Fruit fly (Drosophila melanogaster) whole organism, adult: Measurements from ENCODE around the gene fit.

ENCODE experiments used
- CG11617 ChIP-seq: fragments of 200-800 bp; sonication (Bioruptor generic); optimal IDR thresholded peaks from 2 replicates; lab custom pipeline; 2017; ENCODE audit warnings: mild to moderate bottlenecking, missing biosample characterization, missing genetic modification reagents, missing genetic modification characterization
- CG12768 ChIP-seq: fragments of 200-800 bp; sonication (Bioruptor generic); optimal IDR thresholded peaks from 2 replicates; lab custom pipeline; 2017; ENCODE audit warnings: missing biosample characterization, missing genetic modification characterization, mild to moderate bottlenecking, moderate library complexity, missing genetic modification reagents
- CG14711 ChIP-seq: fragments of 200-800 bp; sonication (Bioruptor generic); optimal IDR thresholded peaks from 2 replicates; lab custom pipeline; 2018; ENCODE audit warnings: missing biosample characterization, mild to moderate bottlenecking, missing genetic modification characterization, moderate library complexity
- CG1620 ChIP-seq: fragments of 200-800 bp; sonication (Bioruptor generic); optimal IDR thresholded peaks from 2 replicates; lab custom pipeline; 2016; ENCODE audit warnings: missing biosample characterization, missing genetic modification characterization
- CG33017 ChIP-seq: fragments of 200-800 bp; sonication (Bioruptor generic); optimal IDR thresholded peaks from 2 replicates; lab custom pipeline; 2018; ENCODE audit warnings: missing biosample characterization, mild to moderate bottlenecking, missing genetic modification characterization, moderate library complexity
- CG5204 ChIP-seq: fragments of 200-800 bp; sonication (Bioruptor generic); optimal IDR thresholded peaks from 2 replicates; lab custom pipeline; 2016; ENCODE audit warnings: missing biosample characterization, missing genetic modification characterization
- CG7045 ChIP-seq: fragments of 200-800 bp; sonication (Bioruptor generic); optimal IDR thresholded peaks from 2 replicates; lab custom pipeline; 2017; ENCODE audit warnings: missing biosample characterization, mild to moderate bottlenecking, missing genetic modification characterization
- CG7101 ChIP-seq: fragments of 200-800 bp; sonication (Bioruptor generic); optimal IDR thresholded peaks from 2 replicates; lab custom pipeline; 2018; ENCODE audit warnings: missing biosample characterization, mild to moderate bottlenecking, missing genetic modification characterization, moderate library complexity
- Clk ChIP-seq: fragments of 200-800 bp; sonication (Bioruptor generic); optimal IDR thresholded peaks from 2 replicates; lab custom pipeline; 2017; ENCODE audit warnings: missing biosample characterization, missing genetic modification characterization
- Crg-1 ChIP-seq: fragments of 200-800 bp; sonication (Bioruptor generic); optimal IDR thresholded peaks from 2 replicates; lab custom pipeline; 2016; ENCODE audit warnings: missing biosample characterization, missing genetic modification characterization
- Hr96 ChIP-seq: fragments of 200-800 bp; sonication (Bioruptor generic); optimal IDR thresholded peaks from 2 replicates; lab custom pipeline; 2016; ENCODE audit warnings: missing biosample characterization, missing genetic modification characterization
- Mnt ChIP-seq: fragments of 200-800 bp; sonication (Bioruptor generic); optimal IDR thresholded peaks from 2 replicates; lab custom pipeline; 2016; ENCODE audit warnings: missing biosample characterization, mild to moderate bottlenecking, missing genetic modification characterization
- bab1 ChIP-seq: fragments of 200-800 bp; sonication (Bioruptor generic); optimal IDR thresholded peaks from 3 replicates; lab custom pipeline; 2019; ENCODE audit warnings: missing biosample characterization, mild to moderate bottlenecking, missing genetic modification characterization, moderate library complexity
- cic ChIP-seq: fragments of 200-800 bp; sonication (Bioruptor generic); optimal IDR thresholded peaks from 2 replicates; lab custom pipeline; 2017; ENCODE audit warnings: missing biosample characterization, mild to moderate bottlenecking, missing genetic modification characterization, moderate library complexity
- cnc ChIP-seq, 2 experiments: fragments of >200 bp; optimal IDR thresholded peaks; 2 replicates each; lab custom pipeline; 2017
- kay ChIP-seq: fragments of 200-800 bp; sonication (Bioruptor generic); peaks from one replicate; lab custom pipeline; 2016; ENCODE audit warnings: missing biosample characterization, missing genetic modification characterization, borderline replicate concordance
- ovo ChIP-seq: fragments of 200-800 bp; sonication (Bioruptor generic); optimal IDR thresholded peaks from 2 replicates; lab custom pipeline; 2016; ENCODE audit warnings: missing biosample characterization, missing genetic modification characterization
- pad ChIP-seq: fragments of 200-800 bp; sonication (Bioruptor generic); optimal IDR thresholded peaks from 3 replicates; lab custom pipeline; 2017; ENCODE audit warnings: missing biosample characterization, missing genetic modification characterization, mild to moderate bottlenecking, moderate library complexity, missing genetic modification reagents
- tj ChIP-seq: fragments of 200-800 bp; sonication (Bioruptor generic); optimal IDR thresholded peaks from 3 replicates; lab custom pipeline; 2017; ENCODE audit warnings: missing biosample characterization, mild to moderate bottlenecking, missing genetic modification characterization, moderate library complexity
- toe ChIP-seq: fragments of 200-800 bp; sonication (Bioruptor generic); optimal IDR thresholded peaks from 2 replicates; lab custom pipeline; 2016; ENCODE audit warnings: missing biosample characterization, missing genetic modification characterization

The fit gene

DNA sequence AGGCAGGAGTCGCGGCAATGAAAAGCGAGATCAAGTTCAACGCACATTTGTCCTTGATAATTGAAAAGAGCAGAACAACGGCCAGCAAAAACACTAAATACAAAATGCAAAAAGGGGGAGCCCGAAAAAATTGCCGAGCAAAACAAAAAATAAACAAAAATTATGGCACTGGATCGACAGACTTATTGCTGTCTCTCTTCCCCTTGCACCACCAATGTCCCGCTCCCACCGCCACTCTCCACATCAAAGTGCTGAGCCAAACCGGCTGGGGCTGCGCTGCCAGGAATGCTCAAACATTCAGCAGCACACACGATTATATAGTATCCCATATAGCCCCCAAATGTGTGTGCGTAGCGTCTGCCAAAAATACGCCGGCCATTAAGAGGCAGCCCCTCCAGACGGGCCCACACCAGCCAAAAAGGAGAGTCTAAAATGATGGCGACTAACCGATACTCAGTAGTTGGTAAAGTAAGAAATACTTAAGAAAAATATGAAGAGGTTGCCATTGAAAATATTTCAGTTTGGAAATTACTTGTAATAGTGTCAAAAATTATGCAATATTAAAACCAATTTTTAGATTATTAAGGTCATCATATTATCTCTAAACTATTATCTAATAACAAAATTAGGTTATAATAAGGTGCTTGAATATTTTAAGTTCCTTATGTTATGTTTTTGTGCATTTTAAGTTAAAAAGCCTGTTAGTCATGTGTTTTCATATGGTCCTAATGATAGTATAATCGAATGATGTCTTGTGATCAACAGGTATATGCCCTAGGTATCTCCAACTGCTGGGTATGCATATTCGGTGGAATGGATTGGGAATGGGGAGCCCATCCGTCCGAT, 37.3 kb upstream of the fit start:
- TF ChIP-seq CG14711 (tag; lab: Kevin White, UChicago): no peak
- TF ChIP-seq CG7101 (tag; lab: Kevin White, UChicago): no peak
- no peak for TF ChIP-seq cic (GFP tag; lab: Kevin White, UChicago)
- no peak for TF ChIP-seq Mnt (GFP tag; lab: Kevin White, UChicago)
- TF ChIP-seq CG12768 (GFP tag; lab: Kevin White, UChicago): no peak
- TF ChIP-seq ovo (GFP tag; lab: Kevin White, UChicago): no peak
- no peak for TF ChIP-seq CG33017 (tag; lab: Kevin White, UChicago)
- no peak for TF ChIP-seq cnc (optimal IDR thresholded peaks at IDR 0.05; lab: Kevin White, UChicago)
- no peak for TF ChIP-seq CG7045
- TF ChIP-seq CG5204 (GFP tag; lab: Kevin White, UChicago): no peak
- TF ChIP-seq kay (GFP tag; lab: Kevin White, UChicago): no peak
- no peak for TF ChIP-seq Hr96 (GFP tag; lab: Kevin White, UChicago)
- TF ChIP-seq tj (GFP tag; lab: Kevin White, UChicago): no peak
- no peak for TF ChIP-seq CG1620
- no peak for TF ChIP-seq pad (GFP tag; lab: Kevin White, UChicago)
- TF ChIP-seq CG11617 (GFP tag; lab: Kevin White, UChicago): no peak

DNA sequence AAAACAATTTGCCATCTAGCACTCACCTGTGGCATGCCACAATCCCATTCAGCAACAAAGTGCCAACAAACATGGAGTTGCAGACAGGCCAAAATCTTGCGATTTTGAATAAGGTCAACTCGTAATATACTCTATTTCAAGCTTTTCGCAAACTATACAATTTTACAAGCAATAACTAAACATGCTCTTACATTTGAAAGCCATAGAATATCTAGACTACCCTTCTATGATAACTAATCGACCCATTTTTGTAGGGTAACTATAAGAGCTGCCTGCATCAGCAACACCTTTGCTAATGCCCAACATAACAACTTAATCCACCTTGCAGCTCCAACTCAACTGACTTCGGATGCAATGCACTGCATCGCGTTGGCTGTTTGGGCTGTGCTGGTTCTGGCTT, 36.2 kb upstream of the fit start:
- TF ChIP-seq Crg-1 (GFP tag; lab: Kevin White, UChicago): no peak
- no peak for TF ChIP-seq pad (GFP tag; lab: Kevin White, UChicago)
- no peak for TF ChIP-seq CG7101 (tag; lab: Kevin White, UChicago)
- TF ChIP-seq cnc (optimal IDR thresholded peaks at IDR 0.05; lab: Kevin White, UChicago): no peak
- no peak for TF ChIP-seq CG7045
- TF ChIP-seq Clk (GFP tag; lab: Kevin White, UChicago): no peak

DNA sequence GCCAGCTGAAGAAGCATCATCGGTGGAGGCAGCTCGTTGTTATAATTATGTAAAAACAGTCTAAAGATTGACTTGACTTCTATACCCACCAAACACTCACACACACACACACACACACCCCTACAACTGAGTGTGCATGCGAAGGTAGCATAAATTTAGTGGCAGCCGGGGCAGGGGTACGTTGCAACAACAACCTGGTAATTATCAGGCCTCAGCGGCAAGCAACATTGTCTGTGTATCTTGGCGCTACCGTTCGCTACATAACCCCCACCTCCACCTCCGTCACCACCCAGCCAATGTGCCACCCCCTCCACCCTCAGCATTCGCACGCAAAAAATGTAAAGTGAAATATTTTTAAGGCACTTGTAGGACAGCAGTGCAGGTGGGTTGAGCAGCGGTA, 32.7 kb upstream of the fit start:
- TF ChIP-seq Crg-1 (GFP tag; lab: Kevin White, UChicago): no peak
- no peak for TF ChIP-seq tj (GFP tag; lab: Kevin White, UChicago)
- TF ChIP-seq pad (GFP tag; lab: Kevin White, UChicago): no peak
- TF ChIP-seq cnc (optimal IDR thresholded peaks at IDR 0.05; lab: Kevin White, UChicago): no peak
- TF ChIP-seq toe (GFP tag; lab: Kevin White, UChicago): no peak
- no peak for TF ChIP-seq CG11617 (GFP tag; lab: Kevin White, UChicago)
- TF ChIP-seq CG33017 (tag; lab: Kevin White, UChicago): no peak
- no peak for TF ChIP-seq CG7101 (tag; lab: Kevin White, UChicago)
- TF ChIP-seq CG1620: no peak
- no peak for TF ChIP-seq CG14711 (tag; lab: Kevin White, UChicago)
- no peak for TF ChIP-seq CG5204 (GFP tag; lab: Kevin White, UChicago)
- TF ChIP-seq cic (GFP tag; lab: Kevin White, UChicago): no peak

DNA sequence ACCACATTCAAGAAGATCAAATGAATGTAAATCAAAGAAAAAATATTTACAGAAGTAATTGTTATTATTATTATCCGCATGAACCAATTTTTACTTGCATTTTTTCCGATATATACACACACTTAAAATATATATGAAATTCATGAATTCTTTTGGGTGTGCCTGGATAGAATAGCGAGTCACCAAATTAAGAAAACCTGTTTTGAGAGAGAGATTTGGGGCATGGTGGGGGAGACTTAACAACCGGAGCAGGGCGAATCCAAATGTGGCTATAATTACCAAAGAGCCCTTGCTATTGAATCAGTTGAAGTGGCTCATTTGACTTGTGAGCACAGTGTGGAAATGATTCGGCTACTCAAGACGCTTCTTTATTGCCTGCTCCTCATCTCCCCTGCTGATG, 29.2 kb upstream of the fit start, which contains the start of gene Qsox2:
Gene Qsox2, plus strand, starts transcription at position 301 of the 400 bp plus-strand sequence.
- no peak for TF ChIP-seq toe (GFP tag; lab: Kevin White, UChicago)
- no peak for TF ChIP-seq kay (GFP tag; lab: Kevin White, UChicago)
- TF ChIP-seq CG7045: no peak
- TF ChIP-seq Mnt (GFP tag; lab: Kevin White, UChicago): no peak
- TF ChIP-seq CG14711 (tag; lab: Kevin White, UChicago): no peak
- no peak for TF ChIP-seq tj (GFP tag; lab: Kevin White, UChicago)
- TF ChIP-seq cic (GFP tag; lab: Kevin White, UChicago): no peak
- no peak for TF ChIP-seq CG33017 (tag; lab: Kevin White, UChicago)
- no peak for TF ChIP-seq ovo (GFP tag; lab: Kevin White, UChicago)
- TF ChIP-seq pad (GFP tag; lab: Kevin White, UChicago): no peak
- no peak for TF ChIP-seq cnc (optimal IDR thresholded peaks at IDR 0.05; lab: Kevin White, UChicago)
- TF ChIP-seq Clk (GFP tag; lab: Kevin White, UChicago): no peak
- no peak for TF ChIP-seq bab1
- TF ChIP-seq Crg-1 (GFP tag; lab: Kevin White, UChicago): no peak

DNA sequence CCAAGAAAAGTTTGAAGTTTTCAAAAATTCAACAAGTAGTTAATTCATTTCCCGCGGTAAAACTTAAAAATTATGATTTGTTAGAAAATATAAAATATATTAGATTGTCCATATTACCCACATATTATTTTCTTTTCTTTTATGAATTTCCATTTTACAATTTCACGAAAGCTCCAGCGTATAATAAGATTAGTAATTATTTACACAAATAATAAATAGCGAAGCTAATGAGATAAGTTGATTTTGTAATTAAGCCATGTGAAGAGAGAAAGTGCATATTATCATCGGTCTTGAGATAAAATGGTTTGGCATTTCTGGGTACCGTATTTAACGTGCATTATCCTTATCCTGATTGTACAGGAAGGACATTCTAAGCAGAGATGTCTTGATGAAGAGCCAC, 27.3 kb upstream of the fit start, which contains the start of gene Qsox3:
Gene Qsox3, plus strand, starts transcription at position 301 of the 400 bp plus-strand sequence.
- no peak for TF ChIP-seq cnc (optimal IDR thresholded peaks at IDR 0.05; lab: Kevin White, UChicago)
- TF ChIP-seq CG7045: no peak
- TF ChIP-seq Crg-1 (GFP tag; lab: Kevin White, UChicago): no peak

DNA sequence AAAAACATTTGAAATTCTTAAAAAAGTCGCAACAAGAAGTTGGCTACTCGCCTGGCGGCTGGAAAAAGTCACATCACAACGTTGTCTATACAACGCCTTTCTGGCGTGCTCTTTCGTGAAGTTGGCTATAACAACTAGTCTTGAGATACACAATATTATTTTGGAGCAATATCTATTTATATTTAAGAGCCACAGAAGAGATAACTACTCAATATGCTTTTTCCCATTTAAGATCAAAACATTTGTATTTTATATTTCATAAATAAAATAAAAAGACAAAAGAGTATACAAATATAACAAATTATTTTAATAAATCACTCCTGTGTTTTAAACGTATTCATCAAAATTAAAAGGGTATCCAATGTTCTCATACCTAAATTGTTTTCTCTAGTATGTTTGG, 22.6 kb upstream of the fit start:
- TF ChIP-seq cic (GFP tag; lab: Kevin White, UChicago) (no peak), CG33017 (tag; lab: Kevin White, UChicago) (no peak), Crg-1 (GFP tag; lab: Kevin White, UChicago) (no peak), CG7045 (no peak), CG5204 (GFP tag; lab: Kevin White, UChicago) (no peak), pad (GFP tag; lab: Kevin White, UChicago) (no peak), ovo (GFP tag; lab: Kevin White, UChicago) (no peak), kay (GFP tag; lab: Kevin White, UChicago) (no peak), tj (GFP tag; lab: Kevin White, UChicago) (no peak), CG12768 (GFP tag; lab: Kevin White, UChicago) (no peak), CG14711 (tag; lab: Kevin White, UChicago) (no peak), toe (GFP tag; lab: Kevin White, UChicago) (no peak), CG1620 (no peak), Mnt (GFP tag; lab: Kevin White, UChicago) (no peak), bab1 (no peak), Hr96 (GFP tag; lab: Kevin White, UChicago) (no peak)
